Fruit fly (Drosophila melanogaster) whole organism, pupa: ENCODE measurements around the gene CG14891.

Experiments used
- CG10348 ChIP-seq: fragments of 200-800 bp; sonication (Bioruptor generic); IDR thresholded peaks from 2 replicates; pipeline ENCODE4 v1.3.6; 2022; ENCODE audit warnings: missing biosample characterization, missing genetic modification characterization
- CG12605 ChIP-seq: fragments of 200-800 bp; sonication (Bioruptor generic); IDR thresholded peaks from 2 replicates; pipeline ENCODE4 v1.3.6; 2022; ENCODE audit warnings: missing biosample characterization, missing genetic modification characterization
- CG13204 ChIP-seq: fragments of 200-800 bp; sonication (Bioruptor generic); optimal IDR thresholded peaks from 2 replicates; lab custom pipeline; 2018; ENCODE audit warnings: missing biosample characterization, mild to moderate bottlenecking, missing genetic modification characterization, moderate library complexity
- CG14655 ChIP-seq: fragments of 200-800 bp; sonication (Bioruptor generic); optimal IDR thresholded peaks from 3 replicates; lab custom pipeline; 2017; ENCODE audit warnings: mild to moderate bottlenecking, missing biosample characterization, missing genetic modification reagents, missing genetic modification characterization
- CG15710 ChIP-seq: fragments of 200-800 bp; sonication (Bioruptor generic); optimal IDR thresholded peaks from 2 replicates; lab custom pipeline; 2018; ENCODE audit warnings: missing biosample characterization, mild to moderate bottlenecking, missing genetic modification characterization, moderate library complexity
- CG17806 ChIP-seq: fragments of 200-800 bp; sonication (Bioruptor generic); optimal IDR thresholded peaks from 2 replicates; lab custom pipeline; 2018; ENCODE audit warnings: missing biosample characterization, mild to moderate bottlenecking, missing genetic modification characterization, moderate library complexity
- CG32121 ChIP-seq: fragments of 200-800 bp; sonication (Bioruptor generic); IDR thresholded peaks from 2 replicates; pipeline ENCODE4 v1.3.6; 2022; ENCODE audit warnings: missing biosample characterization, missing genetic modification characterization
- CG34367 ChIP-seq: fragments of 200-800 bp; sonication (Bioruptor generic); optimal IDR thresholded peaks from 2 replicates; lab custom pipeline; 2018; ENCODE audit warnings: missing biosample characterization, mild to moderate bottlenecking, missing genetic modification characterization
- CG4496 ChIP-seq: fragments of 200-800 bp; sonication (Bioruptor generic); IDR thresholded peaks from 3 replicates; pipeline ENCODE4 v1.3.6; 2022; ENCODE audit warnings: missing biosample characterization, missing genetic modification characterization
- CG8159 ChIP-seq: fragments of 200-800 bp; sonication (Bioruptor generic); optimal IDR thresholded peaks from 3 replicates; lab custom pipeline; 2018; ENCODE audit warnings: missing biosample characterization, mild to moderate bottlenecking, missing genetic modification characterization, moderate library complexity
- CG8301 ChIP-seq: fragments of 200-800 bp; sonication (Bioruptor generic); optimal IDR thresholded peaks from 2 replicates; lab custom pipeline; 2018; ENCODE audit warnings: missing biosample characterization, mild to moderate bottlenecking, missing genetic modification characterization
- CG9948 ChIP-seq: fragments of 200-800 bp; sonication (Bioruptor generic); optimal IDR thresholded peaks from 2 replicates; lab custom pipeline; 2018; ENCODE audit warnings: missing biosample characterization, mild to moderate bottlenecking, missing genetic modification characterization, moderate library complexity
- D1 ChIP-seq: fragments of 200-800 bp; sonication (Bioruptor generic); optimal IDR thresholded peaks from 2 replicates; lab custom pipeline; 2018; ENCODE audit warnings: missing biosample characterization, mild to moderate bottlenecking, missing genetic modification characterization, moderate library complexity
- EcR ChIP-seq: fragments of 200-800 bp; sonication (Bioruptor generic); optimal IDR thresholded peaks from 3 replicates; lab custom pipeline; 2019; ENCODE audit warnings: missing biosample characterization, missing genetic modification characterization, mild to moderate bottlenecking, moderate library complexity, missing genetic modification reagents
- Ets98B ChIP-seq: fragments of 200-800 bp; sonication (Bioruptor generic); IDR thresholded peaks from 2 replicates; pipeline ENCODE4 v1.3.6; 2022; ENCODE audit warnings: missing biosample characterization, missing genetic modification characterization
- Pif1A ChIP-seq: fragments of 200-800 bp; sonication (Bioruptor generic); optimal IDR thresholded peaks from 3 replicates; lab custom pipeline; 2016; ENCODE audit warnings: missing biosample characterization, missing genetic modification characterization
- Pif1B ChIP-seq: fragments of 200-800 bp; sonication (Bioruptor generic); optimal IDR thresholded peaks from 3 replicates; lab custom pipeline; 2016; ENCODE audit warnings: missing biosample characterization, missing genetic modification characterization
- Snoo ChIP-seq: fragments of 200-800 bp; sonication (Bioruptor generic); optimal IDR thresholded peaks from 3 replicates; lab custom pipeline; 2017; ENCODE audit warnings: missing biosample characterization, mild to moderate bottlenecking, missing genetic modification characterization, inconsistent platforms
- fd96Ca ChIP-seq: fragments of 200-800 bp; sonication (Bioruptor generic); IDR thresholded peaks from 3 replicates; pipeline ENCODE4 v1.3.6; 2022; ENCODE audit warnings: missing biosample characterization, missing genetic modification characterization
- gl ChIP-seq: fragments of 200-800 bp; sonication (Bioruptor generic); optimal IDR thresholded peaks from 2 replicates; lab custom pipeline; 2018; ENCODE audit warnings: missing biosample characterization, mild to moderate bottlenecking, missing genetic modification characterization
- rn ChIP-seq: fragments of 200-800 bp; sonication (Bioruptor generic); IDR thresholded peaks from 2 replicates; pipeline ENCODE4 v1.3.6; 2022; ENCODE audit warnings: missing biosample characterization, missing genetic modification characterization

The CG14891 gene

dm6 chr3R:16571215-16571614, at the start of gene CG14891:
CG14891 (plus strand) TSS chr3R:16571515.
- TF ChIP-seq CG14655 (GFP tag; lab: Kevin White, UChicago) (no peak), Pif1B (no peak), Snoo (tag; lab: Kevin White, UChicago) (no peak), CG12605 (no peak)
- TF ChIP-seq, all 21 proteins: peak for 0

DNA sequence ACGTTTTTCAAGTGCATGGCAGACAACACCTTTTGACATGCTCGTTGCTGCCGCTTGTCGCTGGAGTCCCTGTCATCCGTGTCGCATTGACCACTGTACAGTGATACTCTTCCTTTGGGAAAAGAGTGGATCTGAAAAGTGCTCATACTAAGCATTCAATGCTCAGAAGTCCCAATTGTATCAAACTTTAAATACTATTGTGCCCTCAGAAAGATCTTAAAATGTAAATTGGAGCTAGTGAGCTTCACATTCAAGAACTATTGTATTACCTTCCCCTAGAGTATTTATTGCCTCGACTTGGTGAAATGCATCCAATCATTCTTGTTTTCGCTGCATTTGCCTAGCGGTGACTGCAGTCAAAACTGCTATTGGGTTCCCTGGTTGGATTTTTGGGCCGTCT, 47.9 kb upstream of the CG14891 start:
- TF ChIP-seq CG13204 (GFP tag; lab: Kevin White, UChicago) (no peak), CG10348 (GFP tag; lab: Robert Waterston, UW) (no peak), Pif1A (GFP tag; lab: Kevin White, UChicago) (peak; percentile 41), CG32121 (GFP tag; lab: Robert Waterston, UW) (no peak; the same call in 1 of the 2 replicates), gl (tag; lab: Kevin White, UChicago) (peak; percentile 9), CG8159 (tag; lab: Kevin White, UChicago) (peak; percentile 45), rn (no peak), Snoo (tag; lab: Kevin White, UChicago) (no peak), D1 (tag; lab: Kevin White, UChicago) (no peak), CG34367 (tag; lab: Kevin White, UChicago) (peak; percentile 18), CG15710 (peak; percentile 23), CG8301 (tag; lab: Kevin White, UChicago) (peak; percentile 81), CG9948 (tag; lab: Kevin White, UChicago) (peak; percentile 22), Pif1B (peak; percentile 35), fd96Ca (GFP tag; lab: Robert Waterston, UW) (peak; percentile 48; the same call in 1 of the 3 replicates), CG17806 (peak; percentile 67), CG14655 (GFP tag; lab: Kevin White, UChicago) (peak; percentile 63), CG4496 (GFP tag; lab: Robert Waterston, UW) (no peak), Ets98B (GFP tag; lab: Robert Waterston, UW) (peak; percentile 42; the same call in 1 of the 2 replicates), CG12605 (no peak), EcR (GFP tag; lab: Kevin White, UChicago) (no peak)

dm6 chr3R:16524178-16524577, 47.1 kb upstream of the CG14891 start:
- peak; percentile 97 for TF ChIP-seq CG17806
- peak; percentile 72 for TF ChIP-seq Pif1B
- TF ChIP-seq EcR (GFP tag; lab: Kevin White, UChicago) = no peak
- peak; percentile 85 for TF ChIP-seq CG32121 (GFP tag; lab: Robert Waterston, UW)
- peak; percentile 52 for TF ChIP-seq Snoo (tag; lab: Kevin White, UChicago)
- TF ChIP-seq CG34367 (tag; lab: Kevin White, UChicago) = peak; percentile 48
- no peak for TF ChIP-seq CG13204 (GFP tag; lab: Kevin White, UChicago)
- TF ChIP-seq Pif1A (GFP tag; lab: Kevin White, UChicago) = peak; percentile 60
- TF ChIP-seq Ets98B (GFP tag; lab: Robert Waterston, UW) = peak; percentile 79
- TF ChIP-seq CG4496 (GFP tag; lab: Robert Waterston, UW) = no peak
- peak; percentile 64 for TF ChIP-seq CG15710
- peak; percentile 66 for TF ChIP-seq gl (tag; lab: Kevin White, UChicago)
- TF ChIP-seq CG8301 (tag; lab: Kevin White, UChicago) = peak; percentile 94
- TF ChIP-seq CG12605 = peak; percentile 86
- peak; percentile 84 for TF ChIP-seq CG9948 (tag; lab: Kevin White, UChicago)
- TF ChIP-seq D1 (tag; lab: Kevin White, UChicago) = peak; percentile 79
- TF ChIP-seq rn = peak; percentile 74
- TF ChIP-seq CG8159 (tag; lab: Kevin White, UChicago) = peak; percentile 87
- TF ChIP-seq CG10348 (GFP tag; lab: Robert Waterston, UW) = no peak
- TF ChIP-seq CG14655 (GFP tag; lab: Kevin White, UChicago) = peak; percentile 87
- no peak for TF ChIP-seq fd96Ca (GFP tag; lab: Robert Waterston, UW)
- TF ChIP-seq, all 21 proteins: peak for 16

dm6 chr3R:16524593-16525111, 46.7 kb upstream of the CG14891 start:
- TF ChIP-seq CG32121 (GFP tag; lab: Robert Waterston, UW) = no peak
- TF ChIP-seq Pif1A (GFP tag; lab: Kevin White, UChicago) = peak; percentile 29
- TF ChIP-seq Pif1B = no peak
- peak; percentile 42; the same call in 1 of the 2 replicates for TF ChIP-seq Ets98B (GFP tag; lab: Robert Waterston, UW)
- no peak for TF ChIP-seq EcR (GFP tag; lab: Kevin White, UChicago)
- peak; percentile 81 for TF ChIP-seq CG8301 (tag; lab: Kevin White, UChicago)
- no peak for TF ChIP-seq D1 (tag; lab: Kevin White, UChicago)
- TF ChIP-seq CG34367 (tag; lab: Kevin White, UChicago) = peak; percentile 46
- peak; percentile 51 for TF ChIP-seq CG15710
- peak; percentile 65 for TF ChIP-seq CG9948 (tag; lab: Kevin White, UChicago)
- 0 out of 2 replicates have a peak, but pooled peaks have one; percentile 20 for TF ChIP-seq CG12605
- TF ChIP-seq CG17806 = peak; percentile 75
- TF ChIP-seq CG13204 (GFP tag; lab: Kevin White, UChicago) = no peak
- no peak for TF ChIP-seq rn
- peak; percentile 71 for TF ChIP-seq gl (tag; lab: Kevin White, UChicago)
- TF ChIP-seq CG8159 (tag; lab: Kevin White, UChicago) = peak; percentile 53
- peak; percentile 78 for TF ChIP-seq CG14655 (GFP tag; lab: Kevin White, UChicago)
- 0 out of 3 replicates have a peak, but pooled peaks have one; percentile 39 for TF ChIP-seq fd96Ca (GFP tag; lab: Robert Waterston, UW)
- no peak for TF ChIP-seq CG10348 (GFP tag; lab: Robert Waterston, UW)
- TF ChIP-seq CG4496 (GFP tag; lab: Robert Waterston, UW) = no peak
- no peak for TF ChIP-seq Snoo (tag; lab: Kevin White, UChicago)

dm6 chr3R:16525555-16525954, 45.8 kb upstream of the CG14891 start:
- TF ChIP-seq Pif1B (no peak), CG4496 (GFP tag; lab: Robert Waterston, UW) (no peak)
